Worm (Caenorhabditis elegans): ENCODE measurements around the gene cnx-1.

DNA sequence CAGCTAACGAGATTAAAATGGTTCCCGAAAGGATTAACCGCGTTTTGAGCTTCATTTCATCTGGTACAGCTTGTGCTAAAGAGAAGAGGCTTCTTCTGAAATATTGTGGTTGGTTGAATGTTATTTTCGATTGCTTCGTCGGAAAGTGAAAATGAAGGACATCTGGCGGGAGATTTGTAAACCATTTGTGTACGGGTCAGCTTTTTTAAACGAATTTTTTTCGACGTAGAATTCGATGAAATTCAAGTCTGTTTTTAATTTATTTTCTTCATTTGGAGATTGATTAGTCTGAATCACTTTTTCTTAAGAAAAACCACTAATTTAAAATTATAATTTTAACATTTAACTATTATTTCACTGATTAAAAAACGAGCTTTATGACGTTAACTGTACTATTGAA, 36.7 kb downstream of the cnx-1 start, which contains the start of gene sqv-3:
- TF ChIP-seq M03D4.4 (tag; optimal IDR thresholded peaks at IDR 0.05) (no peak), lsy-2 (tag; optimal IDR thresholded peaks at IDR 0.05) (no peak), tbx-8 (GFP tag; optimal IDR thresholded peaks at IDR 0.05) (no peak)
